Fruit fly (Drosophila melanogaster) whole organism, embryonic: ENCODE results near the gene CG8851.
A peak's percentile ranks its signal among the peaks of the same experiment; 100 is the strongest.

Experiments
- Asciz ChIP-seq: fragments of 200-800 bp; sonication (Bioruptor generic); optimal IDR thresholded peaks from 2 replicates; lab custom pipeline; 2017; ENCODE audit warnings: missing biosample characterization, mild to moderate bottlenecking, missing genetic modification characterization, missing genetic modification reagents
- BtbVII ChIP-seq: fragments of 200-800 bp; sonication (Bioruptor generic); optimal IDR thresholded peaks from 3 replicates; lab custom pipeline; 2017; ENCODE audit warnings: missing biosample characterization, mild to moderate bottlenecking, missing genetic modification characterization
- C15 ChIP-seq: fragments of 200-800 bp; sonication (Bioruptor generic); IDR thresholded peaks from 3 replicates; pipeline ENCODE4 v1.3.6; 2022; ENCODE audit warnings: missing biosample characterization, missing genetic modification characterization
- CG11093 ChIP-seq: fragments of 200-800 bp; sonication (Bioruptor generic); IDR thresholded peaks from 3 replicates; pipeline ENCODE4 v1.3.6; 2022; ENCODE audit warnings: missing biosample characterization, missing genetic modification characterization
- CG12744 ChIP-seq: fragments of 200-800 bp; sonication (Bioruptor generic); optimal IDR thresholded peaks from 2 replicates; lab custom pipeline; 2016; ENCODE audit warnings: missing biosample characterization, missing genetic modification characterization
- CG14441 ChIP-seq: fragments of 200-800 bp; sonication (Bioruptor generic); IDR thresholded peaks from 2 replicates; pipeline ENCODE4 v1.3.6; 2022; ENCODE audit warnings: missing biosample characterization, missing genetic modification characterization
- CG16813 ChIP-seq: fragments of 200-800 bp; sonication (Bioruptor generic); IDR thresholded peaks from 3 replicates; pipeline ENCODE4 v1.3.6; 2022; ENCODE audit warnings: missing biosample characterization, missing genetic modification characterization; ENCODE audit not compliant: partially characterized antibody
- CG16815 ChIP-seq: fragments of 200-800 bp; sonication (Bioruptor generic); optimal IDR thresholded peaks from 3 replicates; lab custom pipeline; 2017; ENCODE audit warnings: missing biosample characterization, mild to moderate bottlenecking, missing genetic modification characterization
- CG17829 ChIP-seq: fragments of 200-800 bp; optimal IDR thresholded peaks from 2 replicates; lab custom pipeline; 2019; ENCODE audit warnings: missing biosample characterization, mild to moderate bottlenecking, missing genetic modification characterization, moderate library complexity
- CG1792 ChIP-seq: fragments of 200-800 bp; sonication (Bioruptor generic); optimal IDR thresholded peaks from 2 replicates; lab custom pipeline; 2016; ENCODE audit warnings: missing biosample characterization, missing genetic modification characterization
- CG18011 ChIP-seq: fragments of 200-800 bp; sonication (Bioruptor generic); optimal IDR thresholded peaks from 2 replicates; lab custom pipeline; 2017; ENCODE audit warnings: missing biosample characterization, missing genetic modification characterization, mild to moderate bottlenecking, moderate library complexity, missing genotype
- CG31365 ChIP-seq: fragments of 200-800 bp; sonication (Bioruptor generic); optimal IDR thresholded peaks from 2 replicates; lab custom pipeline; 2018; ENCODE audit warnings: missing biosample characterization, mild to moderate bottlenecking, missing genetic modification characterization
- CG4282 ChIP-seq: fragments of 200-800 bp; sonication (Bioruptor generic); optimal IDR thresholded peaks from 2 replicates; lab custom pipeline; 2016; ENCODE audit warnings: missing biosample characterization, missing genetic modification characterization
- CG4424 ChIP-seq: fragments of 200-800 bp; sonication (Bioruptor generic); optimal IDR thresholded peaks from 3 replicates; lab custom pipeline; 2016; ENCODE audit warnings: missing biosample characterization, missing genetic modification characterization
- CG6254 ChIP-seq: fragments of 200-800 bp; sonication (Bioruptor generic); optimal IDR thresholded peaks from 3 replicates; lab custom pipeline; 2017; ENCODE audit warnings: mild to moderate bottlenecking, missing biosample characterization, missing genetic modification reagents, missing genetic modification characterization
- CG6854 ChIP-seq: fragments of 200-800 bp; sonication (Bioruptor generic); optimal IDR thresholded peaks from 3 replicates; lab custom pipeline; 2017; ENCODE audit warnings: missing biosample characterization, mild to moderate bottlenecking, missing genetic modification characterization
- CG7963 ChIP-seq: fragments of 200-800 bp; sonication (Bioruptor generic); IDR thresholded peaks from 3 replicates; pipeline ENCODE4 v1.3.6; 2022; ENCODE audit warnings: missing biosample characterization, missing genetic modification characterization; ENCODE audit not compliant: partially characterized antibody
- CG8924 ChIP-seq: fragments of 200-800 bp; optimal IDR thresholded peaks from 3 replicates; lab custom pipeline; 2019; ENCODE audit warnings: missing biosample characterization, mild to moderate bottlenecking, missing genetic modification characterization, moderate library complexity
- CG9609 ChIP-seq: fragments of 200-800 bp; sonication (Bioruptor generic); optimal IDR thresholded peaks from 3 replicates; lab custom pipeline; 2016; ENCODE audit warnings: missing biosample characterization, missing genetic modification characterization
- CG9797 ChIP-seq: fragments of 200-800 bp; sonication (Bioruptor generic); optimal IDR thresholded peaks from 3 replicates; lab custom pipeline; 2018; ENCODE audit warnings: missing biosample characterization, mild to moderate bottlenecking, missing genetic modification characterization
- CG9932 ChIP-seq: fragments of 200-800 bp; sonication (Bioruptor generic); IDR thresholded peaks from 2 replicates; pipeline ENCODE4 v1.3.6; 2022; ENCODE audit warnings: missing biosample characterization, missing genetic modification characterization
- CoRest ChIP-seq: fragments of 200-800 bp; sonication (Bioruptor generic); optimal IDR thresholded peaks from 3 replicates; lab custom pipeline; 2018; ENCODE audit warnings: missing biosample characterization, mild to moderate bottlenecking, missing genetic modification characterization, moderate library complexity
- CrebB ChIP-seq: fragments of 200-800 bp; sonication (Bioruptor generic); optimal IDR thresholded peaks from 3 replicates; lab custom pipeline; 2018; ENCODE audit warnings: missing biosample characterization, mild to moderate bottlenecking, missing genetic modification characterization
- Dref ChIP-seq: fragments of 200-800 bp; sonication (Bioruptor generic); IDR thresholded peaks from 2 replicates; pipeline ENCODE4 v1.3.6; 2022; ENCODE audit warnings: missing biosample characterization, missing genetic modification characterization
- Fer3 ChIP-seq: fragments of 200-800 bp; sonication (Bioruptor generic); optimal IDR thresholded peaks from 2 replicates; lab custom pipeline; 2018; ENCODE audit warnings: missing biosample characterization, mild to moderate bottlenecking, missing genetic modification characterization, moderate library complexity
- Myb ChIP-seq: fragments of 200-800 bp; sonication (Bioruptor generic); optimal IDR thresholded peaks from 2 replicates; lab custom pipeline; 2016; ENCODE audit warnings: missing biosample characterization, missing genetic modification characterization
- NfI ChIP-seq: fragments of 200-800 bp; sonication (Bioruptor generic); optimal IDR thresholded peaks from 3 replicates; lab custom pipeline; 2018; ENCODE audit warnings: missing biosample characterization, mild to moderate bottlenecking, missing genetic modification characterization, moderate library complexity
- PHDP ChIP-seq: fragments of 200-800 bp; sonication (Bioruptor generic); optimal IDR thresholded peaks from 3 replicates; lab custom pipeline; 2018; ENCODE audit warnings: missing biosample characterization, mild to moderate bottlenecking, missing genetic modification characterization, moderate library complexity
- Poxn ChIP-seq: fragments of 200-800 bp; sonication (Bioruptor generic); IDR thresholded peaks from 2 replicates; pipeline ENCODE4 v1.3.6; 2022; ENCODE audit warnings: missing biosample characterization, missing genetic modification characterization
- Scr ChIP-seq: fragments of 200-800 bp; sonication (Bioruptor generic); IDR thresholded peaks from 2 replicates; pipeline ENCODE4 v1.3.6; 2022; ENCODE audit warnings: missing biosample characterization, missing genetic modification characterization; ENCODE audit not compliant: partially characterized antibody
- Tbp ChIP-seq: fragments of >200 bp; optimal IDR thresholded peaks from 2 replicates; lab custom pipeline; 2018; ENCODE audit warnings: missing biosample characterization, missing genetic modification characterization
- bcd ChIP-seq: fragments of 200-800 bp; sonication (Bioruptor generic); optimal IDR thresholded peaks from 2 replicates; lab custom pipeline; 2017; ENCODE audit warnings: missing biosample characterization, mild to moderate bottlenecking, missing genetic modification characterization
- chif ChIP-seq, 2 experiments: fragments of 200-800 bp; sonication (Bioruptor generic); optimal IDR thresholded peaks; 3 replicates each; lab custom pipeline; 2016; ENCODE audit warnings: missing biosample characterization in 2 of 2, missing genetic modification characterization in 2 of 2
- chm ChIP-seq: fragments of 200-800 bp; sonication (Bioruptor generic); IDR thresholded peaks from 2 replicates; pipeline ENCODE4 v1.3.6; 2022; ENCODE audit warnings: missing biosample characterization, missing genetic modification characterization
- ci ChIP-seq: fragments of 200-800 bp; sonication (Bioruptor generic); IDR thresholded peaks from 3 replicates; pipeline ENCODE4 v1.3.6; 2022; ENCODE audit warnings: missing biosample characterization, missing genetic modification characterization
- cwo ChIP-seq: fragments of 200-800 bp; sonication (Bioruptor generic); optimal IDR thresholded peaks from 3 replicates; lab custom pipeline; 2017; ENCODE audit warnings: missing biosample characterization, missing genetic modification characterization, mild to moderate bottlenecking, moderate library complexity, missing genetic modification reagents
- dm ChIP-seq: fragments of 200-800 bp; sonication (Bioruptor generic); optimal IDR thresholded peaks from 3 replicates; lab custom pipeline; 2016; ENCODE audit warnings: missing biosample characterization, missing genetic modification characterization
- ewg ChIP-seq: fragments of 200-800 bp; sonication (Bioruptor generic); optimal IDR thresholded peaks from 3 replicates; lab custom pipeline; 2017; ENCODE audit warnings: mild to moderate bottlenecking, missing biosample characterization, missing genetic modification reagents, missing genetic modification characterization
- fu2 ChIP-seq: fragments of 200-800 bp; sonication (Bioruptor generic); optimal IDR thresholded peaks from 2 replicates; lab custom pipeline; 2016; ENCODE audit warnings: missing biosample characterization, missing genetic modification characterization
- ham ChIP-seq: fragments of 200-800 bp; sonication (Bioruptor generic); IDR thresholded peaks from 2 replicates; pipeline ENCODE4 v1.3.6; 2022; ENCODE audit warnings: missing biosample characterization, missing genetic modification characterization
- nom ChIP-seq: fragments of 200-800 bp; sonication (Bioruptor generic); optimal IDR thresholded peaks from 2 replicates; lab custom pipeline; 2017; ENCODE audit warnings: missing biosample characterization, missing genetic modification characterization, mild to moderate bottlenecking, moderate library complexity, missing genetic modification reagents
- pan ChIP-seq, 4 experiments: fragments of >200 bp in 3 of 4; fragments of 200-800 bp in 1 of 4; sonication (Bioruptor generic) in 1 of 4; optimal IDR thresholded peaks in 3 of 4; IDR thresholded peaks in 1 of 4; 2 replicates each; pipeline versions ENCODE4 v1.3.6 to Lab custom; 2017 to 2022; ENCODE audit warnings: missing biosample characterization in 2 of 4, missing genetic modification characterization in 2 of 4, mixed read lengths in 1 of 4
- pb ChIP-seq: fragments of 200-800 bp; sonication (Bioruptor generic); optimal IDR thresholded peaks from 3 replicates; lab custom pipeline; 2016; ENCODE audit warnings: missing biosample characterization, missing genetic modification characterization
- pho ChIP-seq: fragments of 200-800 bp; sonication (Bioruptor generic); optimal IDR thresholded peaks from 2 replicates; lab custom pipeline; 2016; ENCODE audit warnings: missing biosample characterization, missing genetic modification characterization
- sisA ChIP-seq: fragments of 200-800 bp; sonication (Bioruptor generic); IDR thresholded peaks from 2 replicates; pipeline ENCODE4 v1.3.6; 2022; ENCODE audit warnings: missing biosample characterization, missing genetic modification characterization
- sob ChIP-seq: fragments of 200-800 bp; sonication (Bioruptor generic); IDR thresholded peaks from 2 replicates; pipeline ENCODE4 v1.3.6; 2022; ENCODE audit warnings: missing biosample characterization, missing genetic modification characterization
- sr ChIP-seq: fragments of 200-800 bp; sonication (Bioruptor generic); IDR thresholded peaks from 3 replicates; pipeline ENCODE4 v1.3.6; 2022; ENCODE audit warnings: missing biosample characterization, missing genetic modification characterization
- tna ChIP-seq: fragments of 200-800 bp; sonication (Bioruptor generic); IDR thresholded peaks from 2 replicates; pipeline ENCODE4 v1.3.6; 2022; ENCODE audit warnings: missing biosample characterization, missing genetic modification characterization; ENCODE audit not compliant: partially characterized antibody
- toy ChIP-seq: fragments of 200-800 bp; sonication (Bioruptor generic); IDR thresholded peaks from 2 replicates; pipeline ENCODE4 v1.3.6; 2022; ENCODE audit warnings: missing biosample characterization, missing genetic modification characterization
- yki ChIP-seq: fragments of >200 bp; optimal IDR thresholded peaks from 3 replicates; lab custom pipeline; 2018

CG8851 gene

DNA sequence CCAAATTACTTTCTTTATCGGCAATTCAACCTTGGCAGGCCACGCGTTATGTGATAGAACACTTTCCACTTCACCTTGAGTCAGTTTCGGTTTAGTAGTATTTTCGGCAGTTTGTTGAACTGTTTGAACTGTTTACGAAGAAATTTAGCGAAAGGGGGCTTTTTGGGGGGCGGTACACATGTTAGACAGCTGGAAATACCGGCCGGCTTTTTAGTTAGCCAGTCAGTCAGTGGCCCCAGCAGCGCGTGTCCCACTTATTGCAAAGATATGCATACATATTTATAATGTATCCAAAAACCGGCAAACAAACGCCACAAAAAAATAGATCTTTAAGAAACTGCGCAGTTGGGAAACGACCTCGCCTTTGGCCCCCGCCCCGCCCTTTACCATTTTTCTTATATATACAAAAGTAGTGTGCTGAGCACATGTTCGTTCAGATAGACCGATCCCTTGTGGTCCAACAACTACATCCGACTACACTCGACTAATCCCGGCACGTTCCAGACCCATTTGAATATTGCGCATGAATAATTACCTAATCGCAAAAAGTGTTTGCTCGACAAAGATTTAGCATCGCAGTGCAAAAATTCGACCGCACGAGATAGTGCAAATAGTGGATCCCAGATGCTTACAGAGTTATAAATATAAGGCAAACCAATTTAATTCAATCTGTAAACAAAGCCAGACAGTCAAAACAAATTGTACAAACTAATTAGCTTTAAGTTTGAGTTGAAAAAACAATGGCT lies 39.6 kb upstream of the CG8851 start (continued):
- TF ChIP-seq CoRest (tag; lab: Kevin White, UChicago) (no peak), Myb (GFP tag; lab: Kevin White, UChicago) (no peak), Asciz (GFP tag; lab: Kevin White, UChicago) (no peak), CG6854 (GFP tag; lab: Kevin White, UChicago) (no peak), Fer3 (tag; lab: Kevin White, UChicago) (no peak), pho (GFP tag; lab: Kevin White, UChicago) (no peak), CG8924 (tag; lab: Kevin White, UChicago) (no peak), CG9932 (GFP tag; lab: Robert Waterston, UW) (0 out of 2 replicates have a peak, but pooled peaks have one; percentile 3), pan (optimal IDR thresholded peaks at IDR 0.05; lab: Kevin White, UChicago) (no peak), pan (GFP tag; optimal IDR thresholded peaks at IDR 0.05 in 1 of 2, IDR thresholded peaks at IDR 0.05 in 1 of 2) (no peak), Scr (GFP tag; lab: Robert Waterston, UW) (no peak), fu2 (no peak), chm (no peak), toy (GFP tag; lab: Robert Waterston, UW) (no peak), CG17829 (tag; lab: Kevin White, UChicago) (no peak), CG16813 (GFP tag; lab: Robert Waterston, UW) (0 out of 3 replicates have a peak, but pooled peaks have one; percentile 14), yki (no peak), ewg (GFP tag; lab: Kevin White, UChicago) (no peak), sob (GFP tag; lab: Robert Waterston, UW) (no peak), CG9797 (no peak), CG14441 (GFP tag; lab: Robert Waterston, UW) (no peak), nom (no peak), CrebB (tag; lab: Kevin White, UChicago) (no peak), CG11093 (GFP tag; lab: Robert Waterston, UW) (no peak), sr (no peak), Dref (GFP tag; lab: Robert Waterston, UW) (no peak), CG4424 (GFP tag; lab: Kevin White, UChicago) (no peak), CG9609 (GFP tag; lab: Kevin White, UChicago) (no peak), CG1792 (GFP tag; lab: Kevin White, UChicago) (no peak), CG18011 (no peak), Tbp (no peak), dm (GFP tag; lab: Kevin White, UChicago) (no peak), pb (GFP tag; lab: Kevin White, UChicago) (no peak), PHDP (tag; lab: Kevin White, UChicago) (no peak), CG12744 (GFP tag; lab: Kevin White, UChicago) (no peak), ci (GFP tag; lab: Robert Waterston, UW) (peak; percentile 52; the same call in 1 of the 3 replicates), cwo (GFP tag; lab: Kevin White, UChicago) (peak; percentile 96), BtbVII (GFP tag; lab: Kevin White, UChicago) (peak; percentile 23), CG6254 (GFP tag; lab: Kevin White, UChicago) (no peak), C15 (GFP tag; lab: Robert Waterston, UW) (no peak), CG7963 (GFP tag; lab: Robert Waterston, UW) (no peak), NfI (no peak), tna (GFP tag; lab: Robert Waterston, UW) (0 out of 2 replicates have a peak, but pooled peaks have one; percentile 31), CG31365 (tag; lab: Kevin White, UChicago) (no peak), sisA (GFP tag; lab: Robert Waterston, UW) (no peak), CG16815 (GFP tag; lab: Kevin White, UChicago) (no peak), Poxn (GFP tag; lab: Robert Waterston, UW) (no peak), CG4282 (GFP tag; lab: Kevin White, UChicago) (no peak), ham (GFP tag; lab: Robert Waterston, UW) (no peak), chif (GFP tag; optimal IDR thresholded peaks at IDR 0.05; lab: Kevin White, UChicago) (no peak), bcd (GFP tag; lab: Kevin White, UChicago) (no peak)
